Comparison of ENCODE assay signal across 4 fruit fly cellular contexts in the genomic region with DNA sequence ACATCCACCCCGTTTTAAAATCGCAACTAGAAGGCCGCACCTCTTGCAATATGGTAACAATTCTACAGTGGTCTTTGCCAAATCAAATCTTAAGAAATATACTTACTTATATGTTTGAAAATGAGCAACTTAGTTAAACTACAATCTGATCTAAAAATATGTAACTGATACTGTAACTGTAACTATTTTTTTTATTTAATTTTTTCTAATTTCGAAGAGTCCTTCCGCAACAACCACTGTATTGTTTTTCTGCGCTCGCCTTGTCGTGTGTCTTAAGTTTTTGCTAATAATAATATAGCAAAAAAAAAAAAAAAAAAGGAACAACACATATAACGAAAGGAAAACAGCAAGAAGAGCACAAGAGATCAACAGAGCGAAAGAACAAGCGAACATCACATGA.
A peak's percentile ranks its signal among the peaks of the same experiment; 100 is the strongest.
TF ChIP-seq lines count a peak whose summit lies in the region.

No protein-coding gene starts in this region.

- no peak for TF ChIP-seq CTCF in whole organism, embryonic (GFP tag; optimal IDR thresholded peaks at IDR 0.05; lab: Kevin White, UChicago)

TF ChIP-seq in whole organism, embryonic, 481 proteins besides CTCF, POLR2A, EP300 and RAD21:
- TF ChIP-seq Chrac-16 (GFP tag; optimal IDR thresholded peaks at IDR 0.05; lab: Kevin White, UChicago) (no peak), bsh (GFP tag; optimal IDR thresholded peaks at IDR 0.05; lab: Kevin White, UChicago) (peak in 1 of 2 experiments; percentile 47), Drgx (GFP tag; IDR thresholded peaks at IDR 0.05; lab: Robert Waterston, UW) (peak; percentile 49)
TF ChIP-seq in whole organism, embryonic: peak in this region for 2.

TF ChIP-seq in whole organism, prepupa, 60 proteins besides CTCF, POLR2A, EP300 and RAD21 (continues in another document):
- TF ChIP-seq eg (GFP tag; IDR thresholded peaks at IDR 0.05; lab: Robert Waterston, UW), result peak; percentile 71; the same call in 2 of the 3 replicates
- no peak for TF ChIP-seq CG7368 (GFP tag; optimal IDR thresholded peaks at IDR 0.05; lab: Kevin White, UChicago)
- TF ChIP-seq dac (GFP tag; optimal IDR thresholded peaks at IDR 0.05; lab: Kevin White, UChicago), result no peak
- TF ChIP-seq Ets21C (GFP tag; optimal IDR thresholded peaks at IDR 0.05; lab: Kevin White, UChicago), result no peak
- TF ChIP-seq Hr38 (GFP tag; optimal IDR thresholded peaks at IDR 0.05; lab: Kevin White, UChicago), result no peak
- TF ChIP-seq Blimp-1 (GFP tag; optimal IDR thresholded peaks at IDR 0.05; lab: Kevin White, UChicago), result no peak
- TF ChIP-seq spab (GFP tag; optimal IDR thresholded peaks at IDR 0.05; lab: Kevin White, UChicago), result no peak
- no peak for TF ChIP-seq cyc (GFP tag; optimal IDR thresholded peaks at IDR 0.05; lab: Kevin White, UChicago)
- peak; percentile 29 for TF ChIP-seq fd59A (GFP tag; optimal IDR thresholded peaks at IDR 0.05; lab: Kevin White, UChicago)
- TF ChIP-seq Sox102F (GFP tag; optimal IDR thresholded peaks at IDR 0.05; lab: Kevin White, UChicago), result no peak
- TF ChIP-seq CG3032 (tag; optimal IDR thresholded peaks at IDR 0.05; lab: Kevin White, UChicago), result peak; percentile 7
- peak; percentile 12 for TF ChIP-seq Hr39 (GFP tag; optimal IDR thresholded peaks at IDR 0.05; lab: Kevin White, UChicago)
- TF ChIP-seq Eip93F (GFP tag; optimal IDR thresholded peaks at IDR 0.05; lab: Kevin White, UChicago), result no peak
- TF ChIP-seq Ets96B (tag; optimal IDR thresholded peaks at IDR 0.05; lab: Kevin White, UChicago), result peak; percentile 60
- no peak for TF ChIP-seq CG31627 (GFP tag; optimal IDR thresholded peaks at IDR 0.05; lab: Kevin White, UChicago)
- 0 out of 2 replicates have a peak, but pooled peaks have one; percentile 13 for TF ChIP-seq CG11294 (GFP tag; IDR thresholded peaks at IDR 0.05; lab: Robert Waterston, UW)
- TF ChIP-seq salr (GFP tag; optimal IDR thresholded peaks at IDR 0.05; lab: Kevin White, UChicago), result peak in 1 of 2 experiments; percentile 58
- peak; percentile 9 for TF ChIP-seq CG34406 (GFP tag; optimal IDR thresholded peaks at IDR 0.05; lab: Kevin White, UChicago)
- TF ChIP-seq CG6163 (GFP tag; IDR thresholded peaks at IDR 0.05; lab: Robert Waterston, UW), result peak; percentile 80
- TF ChIP-seq achi (GFP tag; optimal IDR thresholded peaks at IDR 0.05; lab: Kevin White, UChicago), result peak; percentile 75
- no peak for TF ChIP-seq Sox14 (GFP tag; optimal IDR thresholded peaks at IDR 0.05; lab: Kevin White, UChicago)
- no peak for TF ChIP-seq Sox15 (GFP tag; optimal IDR thresholded peaks at IDR 0.05; lab: Kevin White, UChicago)
- no peak for TF ChIP-seq CG11902 (GFP tag; optimal IDR thresholded peaks at IDR 0.05; lab: Kevin White, UChicago)
- TF ChIP-seq CG1621 (tag; optimal IDR thresholded peaks at IDR 0.05; lab: Kevin White, UChicago), result no peak
- no peak for TF ChIP-seq fd85E (GFP tag; optimal IDR thresholded peaks at IDR 0.05; lab: Kevin White, UChicago)
- no peak for TF ChIP-seq CG10669 (GFP tag; optimal IDR thresholded peaks at IDR 0.05; lab: Kevin White, UChicago)
- TF ChIP-seq CG6808 (GFP tag; optimal IDR thresholded peaks at IDR 0.05; lab: Kevin White, UChicago), result no peak
- no peak for TF ChIP-seq net (GFP tag; optimal IDR thresholded peaks at IDR 0.05; lab: Kevin White, UChicago)

TF ChIP-seq in whole organism, pupa, 21 proteins besides CTCF, POLR2A, EP300 and RAD21:
- TF ChIP-seq CG10348 (GFP tag; IDR thresholded peaks at IDR 0.05; lab: Robert Waterston, UW) (no peak), gl (tag; optimal IDR thresholded peaks at IDR 0.05; lab: Kevin White, UChicago) (no peak), CG4496 (GFP tag; IDR thresholded peaks at IDR 0.05; lab: Robert Waterston, UW) (peak; percentile 76), CG32121 (GFP tag; IDR thresholded peaks at IDR 0.05; lab: Robert Waterston, UW) (peak; percentile 44; the same call in 1 of the 2 replicates), CG14655 (GFP tag; optimal IDR thresholded peaks at IDR 0.05; lab: Kevin White, UChicago) (peak; percentile 82), Snoo (tag; optimal IDR thresholded peaks at IDR 0.05; lab: Kevin White, UChicago) (no peak), CG9948 (tag; optimal IDR thresholded peaks at IDR 0.05; lab: Kevin White, UChicago) (peak; percentile 66), CG8159 (tag; optimal IDR thresholded peaks at IDR 0.05; lab: Kevin White, UChicago) (peak; percentile 35), CG12605 (GFP tag; IDR thresholded peaks at IDR 0.05; lab: Robert Waterston, UW) (peak; percentile 62; the same call in 1 of the 2 replicates), Ets98B (GFP tag; IDR thresholded peaks at IDR 0.05; lab: Robert Waterston, UW) (peak; percentile 58), CG15710 (tag; optimal IDR thresholded peaks at IDR 0.05; lab: Kevin White, UChicago) (peak; percentile 56), CG13204 (GFP tag; optimal IDR thresholded peaks at IDR 0.05; lab: Kevin White, UChicago) (no peak), EcR (GFP tag; optimal IDR thresholded peaks at IDR 0.05; lab: Kevin White, UChicago) (no peak), rn (GFP tag; IDR thresholded peaks at IDR 0.05; lab: Robert Waterston, UW) (peak; percentile 31; the same call in 1 of the 2 replicates), Pif1A (GFP tag; optimal IDR thresholded peaks at IDR 0.05; lab: Kevin White, UChicago) (peak; percentile 81), D1 (tag; optimal IDR thresholded peaks at IDR 0.05; lab: Kevin White, UChicago) (no peak), CG8301 (tag; optimal IDR thresholded peaks at IDR 0.05; lab: Kevin White, UChicago) (peak; percentile 73), fd96Ca (GFP tag; IDR thresholded peaks at IDR 0.05; lab: Robert Waterston, UW) (no peak), CG17806 (tag; optimal IDR thresholded peaks at IDR 0.05; lab: Kevin White, UChicago) (peak; percentile 47), Pif1B (GFP tag; optimal IDR thresholded peaks at IDR 0.05; lab: Kevin White, UChicago) (peak; percentile 67), CG34367 (tag; optimal IDR thresholded peaks at IDR 0.05; lab: Kevin White, UChicago) (peak; percentile 47)

TF ChIP-seq in whole organism, wandering third instar larva, 38 proteins besides CTCF, POLR2A, EP300 and RAD21:
- no peak for TF ChIP-seq CrebA (GFP tag; optimal IDR thresholded peaks at IDR 0.05; lab: Kevin White, UChicago; ENCODE audit: borderline replicate concordance)
- peak; percentile 9 for TF ChIP-seq ey (GFP tag; optimal IDR thresholded peaks at IDR 0.05; lab: Kevin White, UChicago)
- TF ChIP-seq rgr (GFP tag; optimal IDR thresholded peaks at IDR 0.05; lab: Kevin White, UChicago), result peak; percentile 14
- TF ChIP-seq foxo (GFP tag; optimal IDR thresholded peaks at IDR 0.05; lab: Kevin White, UChicago), result peak in 1 of 2 experiments; percentile 33
- peak; percentile 36 for TF ChIP-seq OdsH (GFP tag; optimal IDR thresholded peaks at IDR 0.05; lab: Kevin White, UChicago)
- no peak for TF ChIP-seq Hr78 (GFP tag; optimal IDR thresholded peaks at IDR 0.05; lab: Kevin White, UChicago)
- TF ChIP-seq Mio (GFP tag; optimal IDR thresholded peaks at IDR 0.05; lab: Kevin White, UChicago), result no peak
- peak; percentile 45 for TF ChIP-seq Dfd (GFP tag; optimal IDR thresholded peaks at IDR 0.05; lab: Kevin White, UChicago)
TF ChIP-seq in whole organism, wandering third instar larva: peak in this region for 5.
